Worm (Caenorhabditis elegans) whole organism, young adult: ENCODE data around the gene T08G3.11.

Source experiments
- D2030.7 ChIP-seq: fragments of 200-800 bp; sonication (Bioruptor generic); IDR thresholded peaks from 2 replicates; pipeline ENCODE4 v1.3.6; 2022; ENCODE audit warnings: missing genetic modification reagents, missing genetic modification characterization, missing compliant biosample characterization
- attf-6 ChIP-seq: fragments of 200-800 bp; sonication (Bioruptor generic); IDR thresholded peaks from 2 replicates; pipeline ENCODE4 v1.3.6; 2022; ENCODE audit warnings: missing genetic modification reagents, missing genetic modification characterization, missing compliant biosample characterization
- cebp-2 ChIP-seq: fragments of 200-800 bp; sonication (Bioruptor generic); IDR thresholded peaks from 2 replicates; pipeline ENCODE4 v1.3.6; 2022; ENCODE audit warnings: missing genetic modification characterization, missing compliant biosample characterization
- ceh-40 ChIP-seq: fragments of 200-800 bp; sonication (Bioruptor generic); IDR thresholded peaks from 2 replicates; pipeline ENCODE4 v1.3.6; 2022; ENCODE audit warnings: missing genetic modification characterization, missing compliant biosample characterization
- efl-1 ChIP-seq: fragments of 150-350 bp; optimal IDR thresholded peaks from 2 replicates; lab custom pipeline; 2014; ENCODE audit warnings: missing biosample characterization, missing genetic modification reagents, missing genetic modification characterization
- ets-4 ChIP-seq: fragments of 200-800 bp; sonication (Bioruptor generic); optimal IDR thresholded peaks from 2 replicates; lab custom pipeline; 2018; ENCODE audit warnings: mild to moderate bottlenecking, missing genetic modification characterization, missing compliant biosample characterization
- hmg-1.2 ChIP-seq: fragments of 200-800 bp; sonication (Bioruptor generic); IDR thresholded peaks from 2 replicates; pipeline ENCODE4 v1.3.6; 2022; ENCODE audit warnings: missing genetic modification reagents, missing genetic modification characterization, missing compliant biosample characterization
- lin-26 ChIP-seq: fragments of 200-800 bp; sonication (Bioruptor generic); IDR thresholded peaks from 2 replicates; pipeline ENCODE4 v1.3.6; 2022; ENCODE audit warnings: missing genetic modification reagents, missing genetic modification characterization, missing compliant biosample characterization
- madf-6 ChIP-seq: fragments of 200-800 bp; sonication (Bioruptor generic); IDR thresholded peaks from 2 replicates; pipeline ENCODE4 v1.3.6; 2022; ENCODE audit warnings: missing genetic modification reagents, missing genetic modification characterization, missing compliant biosample characterization
- mes-4 ChIP-seq: sonication (generic microtip); optimal IDR thresholded peaks from 2 replicates; lab custom pipeline; 2016; ENCODE audit warnings: missing genotype, missing genetic modification characterization, missing compliant biosample characterization
- snpc-1.1 ChIP-seq: sonication (generic microtip); optimal IDR thresholded peaks from 2 replicates; lab custom pipeline; 2017; ENCODE audit warnings: missing genetic modification characterization, mild to moderate bottlenecking, missing compliant biosample characterization, antibody characterized with exemption, moderate library complexity, missing genotype, missing genetic modification reagents; ENCODE audit not compliant: insufficient read depth
- snpc-3.4 ChIP-seq: sonication (generic microtip); optimal IDR thresholded peaks from 2 replicates; lab custom pipeline; 2017; ENCODE audit warnings: missing genetic modification characterization, mild to moderate bottlenecking, missing compliant biosample characterization, antibody characterized with exemption, moderate library complexity, missing genotype, missing genetic modification reagents
- tbx-9 ChIP-seq: sonication (generic microtip); optimal IDR thresholded peaks from 2 replicates; lab custom pipeline; 2016; ENCODE audit warnings: borderline replicate concordance, missing genetic modification characterization, inconsistent platforms, missing compliant biosample characterization

- TF ChIP-seq tbx-9 = no peak
- no peak for TF ChIP-seq ets-4 (GFP tag; lab: Kevin White, UChicago)
- TF ChIP-seq lin-26 (GFP tag; lab: Robert Waterston, UW) = no peak
- no peak for TF ChIP-seq ceh-40 (GFP tag; lab: Robert Waterston, UW)
- TF ChIP-seq madf-6 (GFP tag; lab: Robert Waterston, UW) = no peak
- no peak for TF ChIP-seq snpc-1.1
- no peak for TF ChIP-seq cebp-2
- TF ChIP-seq mes-4 = no peak
- TF ChIP-seq attf-6 (GFP tag; lab: Robert Waterston, UW) = no peak
- no peak for TF ChIP-seq snpc-3.4
- TF ChIP-seq hmg-1.2 (GFP tag; lab: Robert Waterston, UW) = no peak
- no peak for TF ChIP-seq D2030.7 (GFP tag; lab: Robert Waterston, UW)
- no peak for TF ChIP-seq efl-1 (GFP tag; lab: Kevin White, UChicago)
Measured at ce11 chrV:16458714-16459113, 20.5 kb downstream of the T08G3.11 start, which contains the start of gene str-15.
